Fruit fly (Drosophila melanogaster) whole organism, embryonic: ENCODE data around the gene Rgl.

ENCODE experiments used
- ATbp ChIP-seq: fragments of 200-800 bp; sonication (Bioruptor generic); optimal IDR thresholded peaks from 2 replicates; lab custom pipeline; 2017; ENCODE audit warnings: missing biosample characterization, mild to moderate bottlenecking, missing genetic modification characterization, missing genetic modification reagents
- Atf-2 ChIP-seq: fragments of 200-800 bp; sonication (Bioruptor generic); optimal IDR thresholded peaks from 2 replicates; lab custom pipeline; 2016; ENCODE audit warnings: missing biosample characterization, missing genetic modification characterization
- Blimp-1 ChIP-seq: fragments of 200-800 bp; sonication (Bioruptor generic); optimal IDR thresholded peaks from 3 replicates; lab custom pipeline; 2018; ENCODE audit warnings: missing biosample characterization, missing genetic modification characterization, mild to moderate bottlenecking, moderate library complexity, missing genetic modification reagents
- CG13894 ChIP-seq: fragments of 200-800 bp; sonication (Bioruptor generic); optimal IDR thresholded peaks from 3 replicates; lab custom pipeline; 2018; ENCODE audit warnings: missing biosample characterization, mild to moderate bottlenecking, missing genetic modification characterization, moderate library complexity
- CG14441 ChIP-seq: fragments of 200-800 bp; sonication (Bioruptor generic); IDR thresholded peaks from 2 replicates; pipeline ENCODE4 v1.3.6; 2022; ENCODE audit warnings: missing biosample characterization, missing genetic modification characterization
- CG15601 ChIP-seq: fragments of 200-800 bp; sonication (Bioruptor generic); optimal IDR thresholded peaks from 3 replicates; lab custom pipeline; 2019; ENCODE audit warnings: missing biosample characterization, mild to moderate bottlenecking, missing genetic modification characterization, moderate library complexity
- CG16815 ChIP-seq: fragments of 200-800 bp; sonication (Bioruptor generic); optimal IDR thresholded peaks from 3 replicates; lab custom pipeline; 2017; ENCODE audit warnings: missing biosample characterization, mild to moderate bottlenecking, missing genetic modification characterization
- CG1792 ChIP-seq: fragments of 200-800 bp; sonication (Bioruptor generic); optimal IDR thresholded peaks from 2 replicates; lab custom pipeline; 2016; ENCODE audit warnings: missing biosample characterization, missing genetic modification characterization
- CG18262 ChIP-seq: fragments of 200-800 bp; optimal IDR thresholded peaks from 3 replicates; lab custom pipeline; 2019; ENCODE audit warnings: missing biosample characterization, mild to moderate bottlenecking, missing genetic modification characterization, moderate library complexity
- CG1832 ChIP-seq: fragments of 200-800 bp; sonication (Bioruptor generic); optimal IDR thresholded peaks from 2 replicates; lab custom pipeline; 2017; ENCODE audit warnings: missing biosample characterization, mild to moderate bottlenecking, missing genetic modification characterization, inconsistent platforms
- CG3847 ChIP-seq: fragments of 200-800 bp; sonication (Bioruptor generic); IDR thresholded peaks from 2 replicates; pipeline ENCODE4 v1.3.6; 2022; ENCODE audit warnings: missing biosample characterization, missing genetic modification characterization
- CG4328 ChIP-seq: fragments of 200-800 bp; sonication (Bioruptor generic); optimal IDR thresholded peaks from 3 replicates; lab custom pipeline; 2017; ENCODE audit warnings: missing biosample characterization, missing genetic modification reagents, missing genetic modification characterization
- CG7786 ChIP-seq: fragments of 200-800 bp; sonication (Bioruptor generic); optimal IDR thresholded peaks from 2 replicates; lab custom pipeline; 2016; ENCODE audit warnings: missing biosample characterization, missing genetic modification characterization
- CG8478 ChIP-seq: fragments of >200 bp; optimal IDR thresholded peaks from 2 replicates; lab custom pipeline; 2018
- CG9215 ChIP-seq: fragments of 200-800 bp; sonication (Bioruptor generic); IDR thresholded peaks from 2 replicates; pipeline ENCODE4 v1.3.6; 2022; ENCODE audit warnings: missing biosample characterization, missing genetic modification characterization
- CG9876 ChIP-seq: fragments of 200-800 bp; sonication (Bioruptor generic); optimal IDR thresholded peaks from 2 replicates; lab custom pipeline; 2016; ENCODE audit warnings: missing biosample characterization, missing genetic modification characterization
- CTCF ChIP-seq: fragments of 200-800 bp; sonication (Bioruptor generic); optimal IDR thresholded peaks from 2 replicates; lab custom pipeline; 2017; ENCODE audit warnings: missing biosample characterization, mild to moderate bottlenecking, missing genetic modification characterization, moderate library complexity
- D19A ChIP-seq: fragments of 200-800 bp; optimal IDR thresholded peaks from 3 replicates; lab custom pipeline; 2019; ENCODE audit warnings: missing biosample characterization, mild to moderate bottlenecking, missing genetic modification characterization, moderate library complexity
- Dref ChIP-seq: fragments of 200-800 bp; sonication (Bioruptor generic); IDR thresholded peaks from 2 replicates; pipeline ENCODE4 v1.3.6; 2022; ENCODE audit warnings: missing biosample characterization, missing genetic modification characterization
- Eip74EF ChIP-seq, 2 experiments: fragments of 200-800 bp in 1 of 2; fragments of >200 bp in 1 of 2; sonication (Bioruptor generic) in 1 of 2; optimal IDR thresholded peaks; 2 replicates each; lab custom pipeline; 2017 to 2019; ENCODE audit warnings: missing biosample characterization in 2 of 2, missing genetic modification characterization in 2 of 2, mild to moderate bottlenecking in 1 of 2, moderate library complexity in 1 of 2
- HLH3B ChIP-seq: fragments of 200-800 bp; sonication (Bioruptor generic); IDR thresholded peaks from 2 replicates; pipeline ENCODE4 v1.3.6; 2022; ENCODE audit warnings: missing biosample characterization, missing genetic modification characterization
- HmgD ChIP-seq: fragments of 200-800 bp; sonication (Bioruptor generic); optimal IDR thresholded peaks from 3 replicates; lab custom pipeline; 2016; ENCODE audit warnings: missing biosample characterization, missing genetic modification characterization
- MBD-R2 ChIP-seq: fragments of 200-800 bp; sonication (Bioruptor generic); IDR thresholded peaks from 2 replicates; pipeline ENCODE4 v1.3.6; 2022; ENCODE audit warnings: missing biosample characterization, missing genetic modification characterization
- Oaz ChIP-seq: fragments of 200-800 bp; sonication (Bioruptor generic); IDR thresholded peaks from 2 replicates; pipeline ENCODE4 v1.3.6; 2022; ENCODE audit warnings: missing biosample characterization, missing genetic modification characterization
- Oli ChIP-seq: fragments of 200-800 bp; sonication (Bioruptor generic); optimal IDR thresholded peaks from 2 replicates; lab custom pipeline; 2018; ENCODE audit warnings: missing biosample characterization, mild to moderate bottlenecking, missing genetic modification characterization, moderate library complexity
- Optix ChIP-seq: fragments of 200-800 bp; sonication (Bioruptor generic); IDR thresholded peaks from 3 replicates; pipeline ENCODE4 v1.3.6; 2022; ENCODE audit warnings: missing biosample characterization, missing genetic modification characterization
- Sox102F ChIP-seq: fragments of 200-800 bp; sonication (Bioruptor generic); optimal IDR thresholded peaks from 2 replicates; lab custom pipeline; 2018; ENCODE audit warnings: missing biosample characterization, mild to moderate bottlenecking, missing genetic modification characterization, moderate library complexity
- Spps ChIP-seq: fragments of 200-800 bp; sonication (Bioruptor generic); optimal IDR thresholded peaks from 2 replicates; lab custom pipeline; 2018; ENCODE audit warnings: missing biosample characterization, mild to moderate bottlenecking, missing genetic modification characterization
- Stat92E ChIP-seq, 3 experiments: fragments of >200 bp in 2 of 3; fragments of 200-800 bp in 1 of 3; sonication (Bioruptor generic) in 1 of 3; optimal IDR thresholded peaks; 2 replicates each; lab custom pipeline; 2017 to 2019; ENCODE audit warnings: missing biosample characterization in 3 of 3, missing genetic modification characterization in 3 of 3, mild to moderate bottlenecking in 1 of 3, moderate library complexity in 1 of 3
- Xrp1 ChIP-seq: fragments of 200-800 bp; sonication (Bioruptor generic); IDR thresholded peaks from 2 replicates; pipeline ENCODE4 v1.3.6; 2022; ENCODE audit warnings: missing biosample characterization, missing genetic modification characterization
- ara ChIP-seq: fragments of 200-800 bp; sonication (Bioruptor generic); IDR thresholded peaks from 2 replicates; pipeline ENCODE4 v1.3.6; 2022; ENCODE audit warnings: missing biosample characterization, missing genetic modification characterization
- bab2 ChIP-seq: fragments of 200-800 bp; sonication (Bioruptor generic); optimal IDR thresholded peaks from 2 replicates; lab custom pipeline; 2016; ENCODE audit warnings: missing biosample characterization, missing genetic modification characterization
- bbx ChIP-seq: fragments of 200-800 bp; sonication (Bioruptor generic); IDR thresholded peaks from 2 replicates; pipeline ENCODE4 v1.3.6; 2022; ENCODE audit warnings: missing biosample characterization, missing genetic modification characterization; ENCODE audit not compliant: partially characterized antibody
- cato ChIP-seq: fragments of 200-800 bp; sonication (Bioruptor generic); optimal IDR thresholded peaks from 2 replicates; lab custom pipeline; 2016; ENCODE audit warnings: missing biosample characterization, missing genetic modification characterization, borderline replicate concordance
- da ChIP-seq: fragments of 200-800 bp; sonication (Bioruptor generic); optimal IDR thresholded peaks from 2 replicates; lab custom pipeline; 2016; ENCODE audit warnings: missing biosample characterization, missing genetic modification characterization
- dan ChIP-seq: fragments of 200-800 bp; sonication (Bioruptor generic); IDR thresholded peaks from 2 replicates; pipeline ENCODE4 v1.3.6; 2022; ENCODE audit warnings: missing biosample characterization, missing genetic modification characterization
- dmrt99B ChIP-seq: fragments of 200-800 bp; sonication (Bioruptor generic); optimal IDR thresholded peaks from 2 replicates; lab custom pipeline; 2018; ENCODE audit warnings: missing biosample characterization, mild to moderate bottlenecking, missing genetic modification characterization, moderate library complexity
- dysf ChIP-seq: fragments of 200-800 bp; sonication (Bioruptor generic); IDR thresholded peaks from 3 replicates; pipeline ENCODE4 v1.3.6; 2022; ENCODE audit warnings: missing biosample characterization, missing genetic modification characterization
- exex ChIP-seq: fragments of 200-800 bp; sonication (Bioruptor generic); optimal IDR thresholded peaks from 4 replicates; lab custom pipeline; 2018; ENCODE audit warnings: missing biosample characterization, mild to moderate bottlenecking, missing genetic modification characterization, moderate library complexity
- fd96Cb ChIP-seq: fragments of 200-800 bp; sonication (Bioruptor generic); optimal IDR thresholded peaks from 2 replicates; lab custom pipeline; 2018; ENCODE audit warnings: missing biosample characterization, mild to moderate bottlenecking, missing genetic modification characterization, moderate library complexity
- fu2 ChIP-seq: fragments of 200-800 bp; sonication (Bioruptor generic); optimal IDR thresholded peaks from 2 replicates; lab custom pipeline; 2016; ENCODE audit warnings: missing biosample characterization, missing genetic modification characterization
- gsb ChIP-seq: fragments of 200-800 bp; sonication (Bioruptor generic); IDR thresholded peaks from 2 replicates; pipeline ENCODE4 v1.3.6; 2022; ENCODE audit warnings: missing biosample characterization, missing genetic modification characterization
- gsb-n ChIP-seq: fragments of 200-800 bp; sonication (Bioruptor generic); optimal IDR thresholded peaks from 3 replicates; lab custom pipeline; 2018; ENCODE audit warnings: missing biosample characterization, mild to moderate bottlenecking, missing genetic modification characterization
- lov ChIP-seq, 2 experiments: fragments of 200-800 bp in 1 of 2; fragments of >200 bp in 1 of 2; sonication (Bioruptor generic) in 1 of 2; IDR thresholded peaks in 1 of 2; optimal IDR thresholded peaks in 1 of 2; 2 replicates in 1 of 2; 3 replicates in 1 of 2; pipeline versions ENCODE4 v1.3.6 to Lab custom; 2017 to 2022; ENCODE audit warnings: missing biosample characterization in 1 of 2, missing genetic modification characterization in 1 of 2
- pan ChIP-seq, 4 experiments: fragments of >200 bp in 3 of 4; fragments of 200-800 bp in 1 of 4; sonication (Bioruptor generic) in 1 of 4; optimal IDR thresholded peaks in 3 of 4; IDR thresholded peaks in 1 of 4; 2 replicates each; pipeline versions ENCODE4 v1.3.6 to Lab custom; 2017 to 2022; ENCODE audit warnings: missing biosample characterization in 2 of 4, missing genetic modification characterization in 2 of 4, mixed read lengths in 1 of 4
- pum ChIP-seq: fragments of 200-800 bp; sonication (Bioruptor generic); optimal IDR thresholded peaks from 2 replicates; lab custom pipeline; 2016; ENCODE audit warnings: missing biosample characterization, missing genetic modification characterization
- seq ChIP-seq: fragments of 200-800 bp; sonication (Bioruptor generic); IDR thresholded peaks from 2 replicates; pipeline ENCODE4 v1.3.6; 2022; ENCODE audit warnings: missing biosample characterization, missing genetic modification characterization
- sug ChIP-seq: fragments of 200-800 bp; optimal IDR thresholded peaks from 2 replicates; lab custom pipeline; 2019; ENCODE audit warnings: missing biosample characterization, mild to moderate bottlenecking, missing genetic modification characterization, moderate library complexity
- trh ChIP-seq: fragments of 200-800 bp; sonication (Bioruptor generic); optimal IDR thresholded peaks from 2 replicates; lab custom pipeline; 2016; ENCODE audit warnings: missing biosample characterization, missing genetic modification characterization

Gene Rgl

DNA sequence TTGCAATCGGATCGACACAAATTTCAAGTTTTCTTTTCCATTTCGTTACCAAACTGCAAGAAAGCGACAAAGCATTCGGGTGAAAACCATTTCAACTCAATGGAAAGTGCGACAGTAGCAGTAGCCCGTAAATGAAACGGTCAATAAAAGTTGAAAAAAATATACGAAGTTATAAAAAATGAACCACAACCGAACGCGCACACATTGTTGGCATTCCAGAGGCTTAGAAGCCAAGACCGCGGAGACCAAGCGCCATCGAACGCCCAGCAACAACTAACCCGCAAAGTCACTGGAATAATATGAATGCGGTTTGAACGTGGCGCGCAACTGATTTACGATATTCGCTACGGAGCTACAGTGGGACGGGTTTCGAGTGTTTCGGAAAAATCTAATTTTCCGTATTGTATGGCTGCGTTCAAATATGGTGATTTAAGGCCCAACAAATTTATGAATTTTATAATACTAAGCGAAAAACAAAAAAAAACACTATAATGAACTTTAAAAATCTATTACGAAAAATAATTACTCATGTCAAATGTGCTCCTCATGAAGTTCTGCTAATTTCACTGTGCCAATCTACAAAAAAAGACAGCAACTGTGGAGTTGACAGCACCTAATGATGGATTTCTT, 3.0 kb downstream of the Rgl start (continued):
- TF ChIP-seq dmrt99B (tag; lab: Kevin White, UChicago) (peak; percentile 58), CG9215 (GFP tag; lab: Robert Waterston, UW) (no peak), Atf-2 (no peak), gsb-n (tag; lab: Kevin White, UChicago) (peak; percentile 7), seq (GFP tag; lab: Robert Waterston, UW) (no peak), MBD-R2 (0 out of 2 replicates have a peak, but pooled peaks have one; percentile 17), Optix (GFP tag; lab: Robert Waterston, UW) (no peak), sug (tag; lab: Kevin White, UChicago) (peak; percentile 5), Dref (GFP tag; lab: Robert Waterston, UW) (no peak), D19A (tag; lab: Kevin White, UChicago) (peak; percentile 5), CG1832 (GFP tag; lab: Kevin White, UChicago) (no peak), lov (optimal IDR thresholded peaks at IDR 0.05; lab: Kevin White, UChicago) (no peak), lov (GFP tag; IDR thresholded peaks at IDR 0.05; lab: Robert Waterston, UW) (no peak), CG4328 (GFP tag; lab: Kevin White, UChicago) (no peak), CG16815 (GFP tag; lab: Kevin White, UChicago) (peak; percentile 11), gsb (GFP tag; lab: Robert Waterston, UW) (peak; percentile 51; the same call in 1 of the 2 replicates), Oaz (GFP tag; lab: Robert Waterston, UW) (no peak), exex (tag; lab: Kevin White, UChicago) (no peak), CG15601 (tag; lab: Kevin White, UChicago) (no peak), ATbp (GFP tag; lab: Kevin White, UChicago) (peak; percentile 43), pan (optimal IDR thresholded peaks at IDR 0.05; lab: Kevin White, UChicago) (no peak), pan (GFP tag; optimal IDR thresholded peaks at IDR 0.05 in 1 of 2, IDR thresholded peaks at IDR 0.05 in 1 of 2) (peak in 1 of 2 experiments; percentile 48), CG18262 (peak; percentile 61), CG9876 (GFP tag; lab: Kevin White, UChicago) (no peak), Oli (tag; lab: Kevin White, UChicago) (peak; percentile 51), pum (GFP tag; lab: Kevin White, UChicago) (peak; percentile 35), dan (GFP tag; lab: Robert Waterston, UW) (no peak), Blimp-1 (peak; percentile 13), Sox102F (GFP tag; lab: Kevin White, UChicago) (peak; percentile 47), CG13894 (tag; lab: Kevin White, UChicago) (no peak), fd96Cb (tag; lab: Kevin White, UChicago) (peak; percentile 15), CG7786 (GFP tag; lab: Kevin White, UChicago) (peak; percentile 8), bbx (GFP tag; lab: Robert Waterston, UW) (no peak), cato (GFP tag; lab: Kevin White, UChicago) (no peak), da (no peak), trh (GFP tag; lab: Kevin White, UChicago) (peak; percentile 7), Spps (tag; lab: Kevin White, UChicago) (no peak), bab2 (GFP tag; lab: Kevin White, UChicago) (peak; percentile 9), CG14441 (GFP tag; lab: Robert Waterston, UW) (peak; percentile 64), Xrp1 (GFP tag; lab: Robert Waterston, UW) (peak; percentile 76), Eip74EF (GFP tag; optimal IDR thresholded peaks at IDR 0.05; lab: Kevin White, UChicago) (peak in 1 of 2 experiments; percentile 40), HLH3B (GFP tag; lab: Robert Waterston, UW) (no peak), ara (GFP tag; lab: Robert Waterston, UW) (peak; percentile 26; the same call in 1 of the 2 replicates), CTCF (GFP tag; lab: Kevin White, UChicago) (no peak), CG1792 (peak; percentile 14), HmgD (no peak), Stat92E (GFP tag; optimal IDR thresholded peaks at IDR 0.05; lab: Kevin White, UChicago) (no peak), fu2 (GFP tag; lab: Kevin White, UChicago) (no peak), CG3847 (GFP tag; lab: Robert Waterston, UW) (no peak), dysf (peak; percentile 36; the same call in 1 of the 3 replicates), CG8478 (lab: Kevin White, UChicago) (no peak)
